Worm (Caenorhabditis elegans) whole organism, L3 larva: ENCODE measurements around the gene tofu-1.

Source experiments
- R02D3.7 ChIP-seq: fragments of 150-350 bp; optimal IDR thresholded peaks from 2 replicates; lab custom pipeline; 2014; ENCODE audit warnings: missing biosample characterization, missing genetic modification characterization
- aly-2 ChIP-seq: fragments of 150-350 bp; optimal IDR thresholded peaks from 2 replicates; lab custom pipeline; 2014; ENCODE audit warnings: missing biosample characterization, missing genetic modification characterization
- ama-1 ChIP-seq: fragments of 150-350 bp; optimal IDR thresholded peaks from 2 replicates; lab custom pipeline; 2018
- ceh-82 ChIP-seq: fragments of 150-350 bp; optimal IDR thresholded peaks from 2 replicates; lab custom pipeline; 2014; ENCODE audit warnings: missing biosample characterization, missing genetic modification characterization
- ceh-9 ChIP-seq: sonication (generic microtip); optimal IDR thresholded peaks from 2 replicates; lab custom pipeline; 2018; ENCODE audit warnings: missing biosample characterization, missing genetic modification characterization
- daf-12 ChIP-seq: fragments of 150-350 bp; optimal IDR thresholded peaks from 2 replicates; lab custom pipeline; 2014; ENCODE audit warnings: missing biosample characterization, missing genetic modification reagents, missing genetic modification characterization
- egl-27 ChIP-seq: sonication (generic microtip); optimal IDR thresholded peaks from 4 replicates; lab custom pipeline; 2017; ENCODE audit warnings: missing biosample characterization, missing genetic modification reagents, missing genetic modification characterization
- egl-5 ChIP-seq: fragments of 150-350 bp; optimal IDR thresholded peaks from 2 replicates; lab custom pipeline; 2017; ENCODE audit warnings: missing biosample characterization, missing genetic modification reagents, missing genetic modification characterization, inconsistent platforms
- elt-1 ChIP-seq: fragments of 150-350 bp; optimal IDR thresholded peaks from 2 replicates; lab custom pipeline; 2014; ENCODE audit warnings: missing biosample characterization, missing genetic modification characterization
- elt-2 ChIP-seq: sonication (generic microtip); optimal IDR thresholded peaks from 2 replicates; lab custom pipeline; 2016; ENCODE audit warnings: missing genetic modification reagents, mild to moderate bottlenecking, missing genetic modification characterization, missing compliant biosample characterization
- elt-3 ChIP-seq, 3 experiments: fragments of 150-350 bp in 1 of 3; sonication (generic microtip) in 2 of 3; optimal IDR thresholded peaks; 2 replicates in 2 of 3; 4 replicates in 1 of 3; lab custom pipeline; 2014 to 2017; ENCODE audit warnings: missing biosample characterization in 3 of 3, missing genetic modification characterization in 3 of 3
- fkh-10 ChIP-seq: sonication (generic microtip); optimal IDR thresholded peaks from 2 replicates; lab custom pipeline; 2017; ENCODE audit warnings: missing biosample characterization, missing genetic modification reagents, missing genetic modification characterization
- fkh-2 ChIP-seq: fragments of 150-350 bp; optimal IDR thresholded peaks from 2 replicates; lab custom pipeline; 2014; ENCODE audit warnings: missing biosample characterization, missing genetic modification reagents, missing genetic modification characterization
- fos-1 ChIP-seq: fragments of 150-350 bp; optimal IDR thresholded peaks from 2 replicates; lab custom pipeline; 2014; ENCODE audit warnings: missing biosample characterization, missing genetic modification characterization
- lin-15B ChIP-seq: fragments of 150-350 bp; optimal IDR thresholded peaks from 2 replicates; lab custom pipeline; 2014; ENCODE audit warnings: missing biosample characterization, missing genetic modification characterization
- lin-39 ChIP-seq: fragments of 150-350 bp; optimal IDR thresholded peaks from 2 replicates; lab custom pipeline; 2018; ENCODE audit warnings: missing biosample characterization, missing genetic modification reagents, missing genetic modification characterization
- lsy-12 ChIP-seq: sonication (generic microtip); optimal IDR thresholded peaks from 2 replicates; lab custom pipeline; 2016; ENCODE audit warnings: mild to moderate bottlenecking, missing genetic modification characterization, missing compliant biosample characterization
- mdl-1 ChIP-seq: fragments of 150-350 bp; optimal IDR thresholded peaks from 2 replicates; lab custom pipeline; 2014; ENCODE audit warnings: missing biosample characterization, missing genetic modification characterization
- mml-1 ChIP-seq: fragments of 150-350 bp; sonication (generic microtip); optimal IDR thresholded peaks from 3 replicates; lab custom pipeline; 2014; ENCODE audit warnings: missing biosample characterization, missing genetic modification characterization
- nfya-1 ChIP-seq: sonication (generic microtip); optimal IDR thresholded peaks from 2 replicates; lab custom pipeline; 2017; ENCODE audit warnings: missing genetic modification characterization, mild to moderate bottlenecking, missing compliant biosample characterization, antibody characterized with exemption, moderate library complexity; ENCODE audit not compliant: insufficient read depth
- nhr-11 ChIP-seq: fragments of 150-350 bp; optimal IDR thresholded peaks from 2 replicates; lab custom pipeline; 2014; ENCODE audit warnings: missing biosample characterization, missing genetic modification characterization
- nhr-12 ChIP-seq: fragments of 150-350 bp; optimal IDR thresholded peaks from 2 replicates; lab custom pipeline; 2014; ENCODE audit warnings: missing biosample characterization, missing genetic modification characterization
- nhr-237 ChIP-seq: fragments of 150-350 bp; optimal IDR thresholded peaks from 2 replicates; lab custom pipeline; 2014; ENCODE audit warnings: missing biosample characterization, missing genetic modification characterization
- nhr-25 ChIP-seq: sonication (generic microtip); optimal IDR thresholded peaks from 2 replicates; lab custom pipeline; 2017; ENCODE audit warnings: missing biosample characterization, missing genetic modification characterization
- nhr-28 ChIP-seq: fragments of 150-350 bp; optimal IDR thresholded peaks from 2 replicates; lab custom pipeline; 2014; ENCODE audit warnings: missing biosample characterization, missing genetic modification characterization
- pha-4 ChIP-seq: fragments of 150-350 bp; optimal IDR thresholded peaks from 2 replicates; lab custom pipeline; 2014; ENCODE audit warnings: missing biosample characterization, missing genetic modification reagents, missing genetic modification characterization
- pqm-1 ChIP-seq: fragments of 150-350 bp; optimal IDR thresholded peaks from 2 replicates; lab custom pipeline; 2017; ENCODE audit warnings: missing biosample characterization, missing genetic modification characterization, inconsistent platforms
- sea-2 ChIP-seq: fragments of 150-350 bp; sonication (generic microtip); optimal IDR thresholded peaks from 4 replicates; lab custom pipeline; 2014; ENCODE audit warnings: missing biosample characterization, missing genetic modification reagents, missing genetic modification characterization
- skn-1 ChIP-seq: fragments of 150-350 bp; optimal IDR thresholded peaks from 2 replicates; lab custom pipeline; 2014; ENCODE audit warnings: missing biosample characterization, missing genetic modification characterization
- tbx-2 ChIP-seq: sonication (generic microtip); optimal IDR thresholded peaks from 2 replicates; lab custom pipeline; 2016; ENCODE audit warnings: mild to moderate bottlenecking, missing genetic modification characterization, missing compliant biosample characterization
- zag-1 ChIP-seq: fragments of 150-350 bp; optimal IDR thresholded peaks from 2 replicates; lab custom pipeline; 2014; ENCODE audit warnings: missing biosample characterization, missing genetic modification characterization
- ztf-11 ChIP-seq: fragments of 150-350 bp; optimal IDR thresholded peaks from 2 replicates; lab custom pipeline; 2014; ENCODE audit warnings: missing biosample characterization, missing genetic modification characterization
- ztf-4 ChIP-seq: fragments of 150-350 bp; optimal IDR thresholded peaks from 2 replicates; lab custom pipeline; 2014; ENCODE audit warnings: missing biosample characterization, missing genetic modification characterization

tofu-1 gene

DNA sequence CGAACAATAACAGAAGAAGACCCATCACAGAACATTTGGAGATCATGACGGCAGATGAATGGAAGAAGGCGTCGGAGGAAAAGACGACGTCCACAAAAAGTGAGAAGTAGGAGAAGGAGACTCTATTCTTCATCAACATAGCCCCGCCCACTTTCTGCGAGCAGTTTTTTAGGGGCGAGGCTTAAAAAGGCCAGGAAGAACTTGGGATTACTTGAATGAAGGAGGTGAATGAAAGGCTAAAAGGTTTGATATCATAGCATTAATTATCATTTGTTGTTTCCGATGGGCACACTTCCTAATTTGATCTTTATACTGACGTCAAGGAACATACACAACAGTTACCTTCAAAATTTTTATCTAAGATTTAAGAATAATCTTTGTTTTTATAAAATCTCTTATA, 32.1 kb upstream of the tofu-1 start, which contains the start of gene nlp-58:
nlp-58 (minus strand) TSS at position 101 of the 400 bp plus-strand sequence.
- TF ChIP-seq R02D3.7 (tag; lab: Kevin White, UChicago) (no peak), lin-39 (tag; lab: Kevin White, UChicago) (no peak), tbx-2 (tag; lab: Kevin White, UChicago) (no peak), elt-1 (tag; lab: Kevin White, UChicago) (no peak), egl-27 (no peak), ztf-4 (tag; lab: Kevin White, UChicago) (no peak), daf-12 (tag; lab: Kevin White, UChicago) (no peak), ama-1 (no peak), zag-1 (tag; lab: Kevin White, UChicago) (no peak), lsy-12 (tag; lab: Kevin White, UChicago) (no peak), elt-2 (no peak), elt-3 (tag; optimal IDR thresholded peaks at IDR 0.05; lab: Kevin White, UChicago) (no peak), ceh-9 (no peak), fos-1 (no peak), sea-2 (no peak), fkh-10 (GFP tag; lab: Kevin White, UChicago) (no peak)

DNA sequence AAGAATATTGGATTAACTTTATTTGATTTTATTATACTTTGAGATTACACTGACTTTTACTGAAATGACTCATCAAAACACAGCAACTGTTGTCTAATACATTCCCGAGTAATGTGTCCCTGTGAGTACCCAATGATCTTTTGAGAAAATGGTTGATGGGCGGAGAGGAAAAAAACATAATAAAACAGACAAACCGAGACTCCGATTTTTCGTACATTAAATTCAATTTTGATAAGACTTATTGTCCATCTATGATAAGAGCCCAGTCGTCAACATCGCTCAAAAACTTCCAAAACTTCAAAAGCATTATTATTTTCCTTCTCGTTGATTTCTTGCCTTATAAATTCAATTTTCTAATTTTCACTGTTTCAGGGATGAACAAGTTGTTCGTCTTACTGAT, 30.1 kb upstream of the tofu-1 start, which contains the start of gene ttr-46:
ttr-46 (plus strand) TSS at position 373 of the 400 bp plus-strand sequence.
- TF ChIP-seq ama-1 = no peak
- TF ChIP-seq elt-2 = peak; percentile 68
- TF ChIP-seq pqm-1 (tag; lab: Kevin White, UChicago) = peak; percentile 65

DNA sequence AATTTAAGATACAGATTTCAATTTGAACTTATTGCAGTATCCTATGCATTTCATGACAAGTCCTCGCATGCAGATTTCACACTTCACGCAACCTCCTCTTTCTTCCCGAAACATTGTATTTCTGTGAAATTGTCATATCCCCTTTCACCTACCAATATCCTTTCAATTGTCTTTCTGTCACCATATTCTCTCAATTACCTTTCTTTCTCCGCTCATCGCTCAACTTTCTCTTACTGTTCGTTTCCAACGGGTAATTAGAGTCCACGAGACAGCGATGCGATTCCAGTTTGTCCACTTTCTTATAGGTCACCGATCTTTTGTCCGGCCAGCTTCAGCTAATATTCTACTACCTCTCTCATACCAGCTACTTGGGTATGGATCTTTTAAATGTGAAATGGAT, 28.6 kb upstream of the tofu-1 start, which contains the start of gene mam-5:
mam-5 (plus strand) TSS at position 304 of the 400 bp plus-strand sequence.
- no peak for TF ChIP-seq fkh-2
- TF ChIP-seq lin-15B (tag; lab: Kevin White, UChicago) = no peak
- TF ChIP-seq tbx-2 (tag; lab: Kevin White, UChicago) = no peak
- TF ChIP-seq mdl-1 (tag; lab: Kevin White, UChicago) = no peak
- no peak for TF ChIP-seq nhr-11 (tag; lab: Kevin White, UChicago)
- TF ChIP-seq ama-1 = no peak
- no peak for TF ChIP-seq mml-1 (tag; lab: Kevin White, UChicago)
- no peak for TF ChIP-seq aly-2 (tag; lab: Kevin White, UChicago)

DNA sequence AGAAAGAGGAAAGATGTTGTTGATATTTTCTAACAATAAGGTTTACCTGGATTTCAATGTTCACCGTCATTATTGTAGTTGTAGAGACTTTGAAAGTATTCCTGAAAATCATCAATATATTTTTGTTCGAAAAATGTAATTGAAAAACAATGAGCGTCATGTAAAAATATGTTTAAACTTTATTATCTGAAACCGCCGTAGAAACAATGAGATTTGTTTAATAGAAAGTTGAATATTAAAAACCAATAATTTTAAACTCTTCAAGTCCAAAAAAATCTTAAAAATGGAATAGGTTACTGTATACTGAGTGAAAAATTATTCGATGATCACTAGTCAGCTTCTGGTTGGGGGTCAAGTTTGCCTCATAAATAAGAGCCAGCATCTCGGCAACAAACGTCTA, 22.7 kb upstream of the tofu-1 start, which contains the start of gene anmt-3:
anmt-3 (minus strand) TSS at position 101 of the 400 bp plus-strand sequence.
- TF ChIP-seq ztf-4 (tag; lab: Kevin White, UChicago) (no peak), nhr-25 (tag; lab: Kevin White, UChicago) (no peak), ztf-11 (no peak), ceh-82 (no peak), ama-1 (no peak), egl-27 (no peak), nhr-12 (no peak), nhr-237 (tag; lab: Kevin White, UChicago) (no peak), pha-4 (tag; lab: Kevin White, UChicago) (no peak), nhr-28 (no peak), ceh-9 (no peak), zag-1 (tag; lab: Kevin White, UChicago) (no peak), fos-1 (no peak), skn-1 (tag; lab: Kevin White, UChicago) (no peak), nfya-1 (tag; lab: Kevin White, UChicago) (no peak)

DNA sequence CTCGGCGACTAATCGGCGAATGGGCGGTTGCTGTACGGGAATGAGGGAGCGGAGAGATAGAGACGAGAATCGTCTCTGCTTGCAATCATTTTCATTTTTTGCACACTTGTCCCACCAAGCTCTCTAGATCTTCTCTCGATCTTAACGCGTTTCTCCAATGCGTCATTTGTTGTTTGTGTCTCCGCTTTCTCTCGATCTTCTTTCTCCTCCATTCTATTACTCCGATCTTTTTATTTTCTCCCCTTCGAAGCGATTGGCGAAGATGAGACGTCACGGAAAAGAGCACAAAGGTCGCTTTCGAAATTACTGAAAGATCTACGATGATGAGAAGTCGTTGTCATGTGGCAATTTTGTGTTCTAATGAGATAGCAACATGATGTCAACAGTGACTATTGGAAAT, 22.3 kb upstream of the tofu-1 start:
- TF ChIP-seq egl-5 (tag; lab: Kevin White, UChicago) (peak; percentile 22), elt-3 (tag; optimal IDR thresholded peaks at IDR 0.05; lab: Kevin White, UChicago) (no peak), nhr-11 (tag; lab: Kevin White, UChicago) (peak; percentile 37)

DNA sequence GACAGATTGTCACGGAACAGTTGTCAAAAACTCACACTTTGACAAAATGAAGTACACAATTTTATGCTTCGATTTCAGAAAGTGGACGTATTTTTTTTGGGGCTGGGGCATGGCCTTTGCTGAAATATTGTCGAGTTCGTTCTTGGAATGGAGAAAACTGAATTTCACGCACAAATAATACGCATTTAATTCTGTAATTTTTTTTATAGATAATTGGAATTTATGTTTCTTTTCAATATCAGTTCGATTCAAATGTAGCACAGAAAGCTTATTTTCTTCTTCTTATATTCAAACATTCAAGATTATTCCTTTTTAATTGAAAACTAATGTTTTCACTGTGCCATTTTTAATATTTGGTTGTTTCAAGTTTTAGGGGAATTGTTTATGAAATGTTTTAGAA, 20.6 kb upstream of the tofu-1 start, which contains the start of gene T07C12.10:
T07C12.10 (minus strand) TSS at position 101 of the 400 bp plus-strand sequence.
- TF ChIP-seq ztf-11 (no peak), zag-1 (tag; lab: Kevin White, UChicago) (no peak), mml-1 (tag; lab: Kevin White, UChicago) (no peak), nfya-1 (tag; lab: Kevin White, UChicago) (no peak)
- TF ChIP-seq, all 47 proteins: peak for 0
